Worm (Caenorhabditis elegans) whole organism, L4/young adult: ENCODE results near the gene Y69E1A.4.
"Not testable (repeated sequence)": the region's sequence is repeated elsewhere in the genome, so short reads cannot be mapped to it uniquely, and the experiment has no call there.

Experiments used
- W03F9.2 ChIP-seq: fragments of 150-350 bp; optimal IDR thresholded peaks from 2 replicates; lab custom pipeline; 2014; ENCODE audit warnings: missing biosample characterization, missing genetic modification characterization
- dao-5 ChIP-seq: sonication (generic microtip); optimal IDR thresholded peaks from 2 replicates; lab custom pipeline; 2016; ENCODE audit warnings: missing genotype, missing genetic modification characterization, moderate library complexity, missing compliant biosample characterization
- him-1 ChIP-seq: sonication (generic microtip); optimal IDR thresholded peaks from 2 replicates; lab custom pipeline; 2016; ENCODE audit warnings: missing genotype, missing genetic modification reagents, missing genetic modification characterization, missing compliant biosample characterization

Y69E1A.4 gene

ce11 chrIV:10954955-10955354 lies at the start of gene Y69E1A.4:
Y69E1A.4 (plus strand) TSS chrIV:10955255.
- TF ChIP-seq him-1 (tag; lab: Kevin White, UChicago); W03F9.2 (tag; lab: Kevin White, UChicago); dao-5: not testable (repeated sequence)

ce11 chrIV:10909206-10909605 lies 45.8 kb upstream of the Y69E1A.4 start, which contains the start of gene ZK596.2:
ZK596.2 (minus strand) TSS chrIV:10909306.
- TF ChIP-seq W03F9.2 (tag; lab: Kevin White, UChicago) (no peak), dao-5 (no peak), him-1 (tag; lab: Kevin White, UChicago) (no peak)

DNA sequence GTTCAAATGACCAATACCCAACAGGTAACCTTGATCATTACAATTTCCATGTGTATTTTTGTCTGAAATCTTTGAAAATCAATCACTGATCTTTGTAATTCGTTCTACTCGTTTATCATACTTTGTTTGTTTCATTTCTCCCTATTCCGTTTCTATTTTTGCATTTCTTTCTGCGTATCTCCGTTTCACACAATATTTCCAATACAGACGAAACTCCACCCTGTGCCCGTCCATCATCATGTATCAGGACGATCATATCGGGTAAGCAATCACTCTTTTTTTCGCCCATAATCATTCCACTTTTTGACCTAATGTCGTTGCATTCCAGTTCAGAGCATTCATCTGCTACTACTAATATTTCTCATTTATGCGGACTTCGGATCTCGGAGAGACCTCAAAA lies 45.3 kb upstream of the Y69E1A.4 start, which contains the start of gene pyk-2:
pyk-2 (plus strand) TSS at position 206 of the 400 bp plus-strand sequence.
- TF ChIP-seq him-1 (tag; lab: Kevin White, UChicago) (no peak), W03F9.2 (tag; lab: Kevin White, UChicago) (no peak), dao-5 (no peak)

DNA sequence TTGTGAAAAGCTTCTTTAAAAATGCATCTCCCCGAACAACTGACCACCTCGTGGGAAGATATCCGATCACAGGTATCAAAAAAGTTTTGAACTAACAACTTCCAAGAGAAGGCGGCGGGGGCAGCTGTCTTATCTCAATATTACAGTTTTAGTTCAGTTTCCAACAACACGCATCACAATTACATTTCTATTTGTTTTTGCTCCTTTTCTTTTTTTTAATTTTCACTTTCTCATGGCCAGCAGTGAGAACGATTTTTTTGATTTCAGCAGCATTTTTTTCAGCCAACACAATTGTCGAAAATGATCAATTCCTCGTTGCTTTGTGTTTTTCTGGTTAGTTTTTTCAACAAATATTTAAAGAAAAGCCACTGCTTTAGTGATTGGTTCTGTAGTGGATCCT lies 42.0 kb upstream of the Y69E1A.4 start, which contains the start of gene ZK593.2:
ZK593.2 (plus strand) TSS at position 301 of the 400 bp plus-strand sequence.
- TF ChIP-seq dao-5 (no peak), him-1 (tag; lab: Kevin White, UChicago) (no peak), W03F9.2 (tag; lab: Kevin White, UChicago) (no peak)

- TF ChIP-seq W03F9.2 (tag; lab: Kevin White, UChicago): no peak
- TF ChIP-seq dao-5: no peak
- TF ChIP-seq him-1 (tag; lab: Kevin White, UChicago): no peak
Observed at ce11 chrIV:10915388-10915787, 39.7 kb upstream of the Y69E1A.4 start, which contains the start of gene ZK593.3. ZK593.3 (plus strand) TSS chrIV:10915688.

DNA sequence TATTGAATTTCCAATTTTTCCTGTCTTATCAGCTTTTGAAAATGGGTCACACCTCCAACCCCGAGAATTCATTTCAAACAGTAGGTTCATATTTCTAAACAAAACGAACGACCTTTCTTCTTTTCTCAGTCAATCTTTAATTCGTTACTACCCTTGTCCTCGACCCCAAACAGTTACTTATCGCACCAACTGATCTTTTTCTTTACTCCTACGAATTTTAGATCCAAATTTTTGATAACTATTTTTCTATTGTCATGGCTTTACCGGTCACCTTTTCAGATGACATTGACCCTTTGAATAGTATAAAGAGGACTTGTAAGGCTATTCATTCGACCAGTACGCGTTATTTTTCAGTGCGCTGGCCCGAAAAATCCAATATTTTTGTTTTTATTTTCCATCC lies 38.9 kb upstream of the Y69E1A.4 start:
- TF ChIP-seq dao-5: no peak
- no peak for TF ChIP-seq him-1 (tag; lab: Kevin White, UChicago)
- no peak for TF ChIP-seq W03F9.2 (tag; lab: Kevin White, UChicago)

DNA sequence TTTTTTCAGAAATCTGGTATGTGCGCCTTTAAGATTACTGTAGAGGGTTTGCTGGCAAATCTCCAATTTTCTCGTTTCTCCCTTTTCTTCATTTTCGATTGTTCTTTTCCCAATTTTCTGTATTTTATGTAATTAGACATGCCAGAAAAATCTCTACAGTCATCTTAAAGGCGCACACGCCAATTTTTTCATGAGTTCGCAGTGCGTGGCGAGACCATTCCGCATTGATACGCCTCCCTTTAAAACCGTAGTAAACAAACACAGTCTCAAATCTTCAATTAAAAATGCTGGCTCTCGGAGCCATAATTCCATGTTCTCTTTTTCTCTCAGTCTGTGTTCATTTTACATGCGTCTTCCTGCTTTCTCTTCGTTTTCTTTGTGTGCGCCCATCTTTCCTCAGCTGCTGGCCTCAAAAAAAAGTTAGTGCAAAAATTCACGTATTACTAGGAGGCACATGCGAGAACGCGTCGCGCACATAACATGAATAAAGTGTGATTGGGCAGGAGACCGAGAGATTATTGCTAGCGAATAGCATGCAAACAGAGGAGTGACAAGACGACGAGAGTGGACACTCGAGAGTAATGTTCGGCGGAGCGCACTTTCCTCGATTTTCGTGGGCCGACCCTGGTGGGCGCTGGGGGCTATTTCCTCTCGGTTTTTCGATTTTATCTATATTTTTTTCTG lies 36.0 kb upstream of the Y69E1A.4 start:
- TF ChIP-seq W03F9.2 (tag; lab: Kevin White, UChicago) (peak; percentile 82), him-1 (tag; lab: Kevin White, UChicago) (no peak), dao-5 (no peak)

- TF ChIP-seq him-1 (tag; lab: Kevin White, UChicago) (no peak), dao-5 (no peak), W03F9.2 (tag; lab: Kevin White, UChicago) (no peak)
Observed at ce11 chrIV:10919770-10920169, 35.3 kb upstream of the Y69E1A.4 start, which contains the start of gene rbr-2. rbr-2 (plus strand) TSS chrIV:10920070.

DNA sequence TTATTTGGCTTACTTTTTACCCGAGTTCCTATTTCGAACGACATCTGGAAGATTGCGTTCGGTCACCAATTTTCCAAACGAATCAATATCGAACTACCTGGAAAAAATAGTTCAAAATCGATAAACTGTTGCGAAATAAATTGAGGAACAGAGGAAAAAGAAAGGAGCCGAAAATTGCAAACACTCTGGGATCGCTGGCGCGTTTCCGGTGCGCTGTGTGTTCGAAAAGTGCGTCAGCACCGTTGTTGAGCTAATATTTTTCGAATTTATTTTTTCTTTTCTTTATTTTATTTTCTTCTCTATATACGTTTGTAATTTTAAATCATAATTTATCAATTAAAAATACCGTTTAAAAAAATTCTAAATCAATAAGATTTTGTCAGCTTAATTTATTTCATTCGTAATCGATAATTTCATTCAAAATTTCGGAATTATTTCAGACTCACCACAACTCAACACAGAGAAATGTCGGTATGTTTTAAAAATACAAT lies 21.9 kb upstream of the Y69E1A.4 start, which contains the start of the genes dnc-1 and lsm-7:
dnc-1 (minus strand) TSS at position 142 of the 491 bp plus-strand sequence.
lsm-7 (plus strand) TSS at position 441 of the 491 bp plus-strand sequence.
- TF ChIP-seq him-1 (tag; lab: Kevin White, UChicago): peak; percentile 21
- TF ChIP-seq W03F9.2 (tag; lab: Kevin White, UChicago): peak; percentile 81
- TF ChIP-seq dao-5: no peak

DNA sequence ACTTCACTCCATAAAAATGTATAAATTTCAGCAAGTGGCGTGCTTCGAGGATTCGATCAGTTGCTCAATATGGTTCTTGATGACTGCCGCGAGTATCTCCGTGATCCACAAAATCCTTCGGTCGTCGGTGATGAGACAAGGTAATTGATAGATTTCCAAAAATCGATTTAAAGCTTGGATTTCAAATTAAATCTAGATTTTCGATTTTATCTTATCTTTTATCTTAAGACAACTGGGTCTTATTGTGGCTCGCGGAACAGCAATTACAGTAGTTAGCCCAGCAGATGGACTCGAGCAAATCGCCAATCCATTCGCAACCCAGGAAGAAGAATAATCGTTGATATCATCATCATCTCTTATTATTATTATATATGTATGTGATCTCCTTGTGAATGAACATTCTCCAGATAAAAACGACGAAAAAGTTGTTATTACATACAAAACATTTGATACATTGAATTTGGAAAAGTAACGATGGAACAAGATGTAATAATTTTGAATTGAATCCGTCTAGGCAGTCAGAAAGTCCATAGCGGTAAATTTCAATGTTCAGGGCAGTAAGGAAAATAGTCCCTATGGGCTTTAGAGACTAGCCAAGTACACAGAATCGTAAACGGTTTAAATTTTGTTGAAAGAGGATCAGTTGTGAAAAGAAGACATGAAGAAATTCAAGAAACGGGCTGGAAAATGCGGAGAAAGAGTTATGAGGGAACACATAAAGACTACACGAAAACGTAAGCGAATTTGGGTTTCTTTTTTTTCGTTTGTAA lies 21.1 kb upstream of the Y69E1A.4 start:
- peak; percentile 11 for TF ChIP-seq him-1 (tag; lab: Kevin White, UChicago)
- TF ChIP-seq W03F9.2 (tag; lab: Kevin White, UChicago): peak; percentile 8
- no peak for TF ChIP-seq dao-5

DNA sequence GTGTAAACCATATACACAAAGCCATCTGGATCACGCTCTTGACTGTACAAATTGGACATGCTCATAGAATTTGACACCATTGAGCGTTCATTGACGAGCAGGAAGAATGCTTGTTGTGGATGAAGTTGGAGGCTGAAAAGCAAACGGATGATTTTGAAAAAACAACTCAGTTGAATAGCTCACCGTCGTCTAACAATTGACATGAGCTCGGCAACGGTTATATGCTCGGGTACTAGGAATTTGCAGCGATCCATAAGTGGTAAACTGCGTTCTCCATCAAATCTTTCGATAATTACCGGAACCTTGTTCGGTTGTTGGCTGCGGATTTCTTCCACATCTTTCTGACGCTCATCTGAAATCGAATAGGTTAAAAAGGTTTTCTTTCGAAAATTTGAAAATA lies 20.3 kb upstream of the Y69E1A.4 start:
- TF ChIP-seq dao-5 (no peak), him-1 (tag; lab: Kevin White, UChicago) (no peak), W03F9.2 (tag; lab: Kevin White, UChicago) (no peak)

- peak; percentile 70 for TF ChIP-seq him-1 (tag; lab: Kevin White, UChicago)
- TF ChIP-seq dao-5: no peak
- peak; percentile 81 for TF ChIP-seq W03F9.2 (tag; lab: Kevin White, UChicago)
Observed at ce11 chrIV:10935336-10935735, 19.7 kb upstream of the Y69E1A.4 start.

DNA sequence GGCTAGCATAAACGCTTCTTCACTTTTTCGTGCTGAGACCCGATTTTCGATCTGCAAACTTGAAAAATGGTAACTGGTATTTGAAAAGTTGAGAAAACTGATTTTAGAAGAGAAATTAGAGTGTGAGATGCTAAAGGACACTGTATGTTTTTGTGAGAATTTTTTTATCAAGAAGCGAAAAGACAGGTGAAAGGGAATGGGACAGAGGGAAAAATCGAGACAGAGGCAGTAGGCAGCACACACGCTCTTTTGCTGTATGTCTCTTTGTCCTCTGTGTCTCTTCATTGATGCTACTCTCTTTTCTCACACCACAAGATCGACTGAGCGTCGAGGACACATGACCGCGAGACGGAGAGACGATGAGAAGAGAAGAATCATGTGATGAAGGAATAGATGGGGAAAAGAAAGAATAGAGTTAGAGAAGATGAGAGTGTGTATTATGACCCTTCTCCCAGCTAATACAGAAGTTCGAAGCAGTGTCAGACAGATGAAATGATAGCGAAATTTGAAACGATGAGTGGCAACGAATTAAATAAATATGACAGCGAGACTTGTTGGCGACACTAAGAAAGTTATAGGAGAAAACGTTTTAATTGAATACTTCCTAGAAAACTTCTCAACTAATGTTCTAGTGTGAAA lies 19.1 kb upstream of the Y69E1A.4 start, which contains the start of gene lgg-2:
lgg-2 (minus strand) TSS at position 51 of the 639 bp plus-strand sequence.
- TF ChIP-seq dao-5 (peak; percentile 4), him-1 (tag; lab: Kevin White, UChicago) (peak; percentile 38), W03F9.2 (tag; lab: Kevin White, UChicago) (peak; percentile 83)
